Fruit fly (Drosophila melanogaster) whole organism, prepupa: ENCODE data around the gene VhaSFD.

Source experiments
- CG10669 ChIP-seq: fragments of 200-800 bp; sonication (Bioruptor generic); optimal IDR thresholded peaks from 3 replicates; lab custom pipeline; 2018; ENCODE audit warnings: missing biosample characterization, mild to moderate bottlenecking, missing genetic modification characterization, moderate library complexity
- CG11294 ChIP-seq: fragments of 200-800 bp; sonication (Bioruptor generic); IDR thresholded peaks from 2 replicates; pipeline ENCODE4 v1.3.6; 2022; ENCODE audit warnings: missing biosample characterization, missing genetic modification characterization
- CG11762 ChIP-seq: fragments of 200-800 bp; sonication (Bioruptor generic); optimal IDR thresholded peaks from 3 replicates; lab custom pipeline; 2016; ENCODE audit warnings: missing biosample characterization, missing genetic modification characterization; ENCODE audit not compliant: insufficient read depth
- CG11902 ChIP-seq: fragments of 200-800 bp; sonication (Bioruptor generic); optimal IDR thresholded peaks from 3 replicates; lab custom pipeline; 2016; ENCODE audit warnings: missing biosample characterization, missing genetic modification characterization
- CG15336 ChIP-seq: fragments of 200-800 bp; sonication (Bioruptor generic); IDR thresholded peaks from 2 replicates; pipeline ENCODE4 v1.3.6; 2022; ENCODE audit warnings: missing biosample characterization, missing genetic modification characterization
- CG16779 ChIP-seq: fragments of 200-800 bp; sonication (Bioruptor generic); optimal IDR thresholded peaks from 3 replicates; lab custom pipeline; 2017; ENCODE audit warnings: missing biosample characterization, mild to moderate bottlenecking, missing genetic modification characterization
- CG31627 ChIP-seq: fragments of 200-800 bp; sonication (Bioruptor generic); optimal IDR thresholded peaks from 3 replicates; lab custom pipeline; 2016; ENCODE audit warnings: missing biosample characterization, missing genetic modification characterization
- CG32006 ChIP-seq: fragments of 200-800 bp; sonication (Bioruptor generic); optimal IDR thresholded peaks from 3 replicates; lab custom pipeline; 2017; ENCODE audit warnings: missing biosample characterization, mild to moderate bottlenecking, missing genetic modification characterization
- CG3919 ChIP-seq: fragments of 200-800 bp; sonication (Bioruptor generic); optimal IDR thresholded peaks from 3 replicates; lab custom pipeline; 2016; ENCODE audit warnings: missing biosample characterization, missing genetic modification characterization
- CG4318 ChIP-seq: fragments of 200-800 bp; sonication (Bioruptor generic); optimal IDR thresholded peaks from 3 replicates; lab custom pipeline; 2017; ENCODE audit warnings: missing biosample characterization, mild to moderate bottlenecking, missing genetic modification characterization
- CG6163 ChIP-seq: fragments of 200-800 bp; sonication (Bioruptor generic); IDR thresholded peaks from 3 replicates; pipeline ENCODE4 v1.3.6; 2022; ENCODE audit warnings: missing biosample characterization, missing genetic modification characterization
- CG6276 ChIP-seq: fragments of 200-800 bp; sonication (Bioruptor generic); optimal IDR thresholded peaks from 2 replicates; lab custom pipeline; 2017; ENCODE audit warnings: missing biosample characterization, mild to moderate bottlenecking, missing genetic modification characterization
- CG6792 ChIP-seq: fragments of 200-800 bp; sonication (Bioruptor generic); optimal IDR thresholded peaks from 3 replicates; lab custom pipeline; 2016; ENCODE audit warnings: missing biosample characterization, missing genetic modification characterization
- CG6808 ChIP-seq: fragments of 200-800 bp; sonication (Bioruptor generic); optimal IDR thresholded peaks from 3 replicates; lab custom pipeline; 2017; ENCODE audit warnings: missing biosample characterization, missing genetic modification characterization, mild to moderate bottlenecking, moderate library complexity, missing genetic modification reagents
- CG6854 ChIP-seq: fragments of 200-800 bp; sonication (Bioruptor generic); optimal IDR thresholded peaks from 2 replicates; lab custom pipeline; 2017; ENCODE audit warnings: missing biosample characterization, mild to moderate bottlenecking, missing genetic modification characterization
- CG7368 ChIP-seq: fragments of 200-800 bp; sonication (Bioruptor generic); optimal IDR thresholded peaks from 3 replicates; lab custom pipeline; 2016; ENCODE audit warnings: missing biosample characterization, missing genetic modification characterization
- CG8319 ChIP-seq: fragments of 200-800 bp; sonication (Bioruptor generic); optimal IDR thresholded peaks from 3 replicates; lab custom pipeline; 2016; ENCODE audit warnings: missing biosample characterization, missing genetic modification characterization
- CG8632 ChIP-seq: fragments of 200-800 bp; sonication (Bioruptor generic); optimal IDR thresholded peaks from 3 replicates; lab custom pipeline; 2016; ENCODE audit warnings: missing biosample characterization, missing genetic modification characterization
- CG9139 ChIP-seq: fragments of 200-800 bp; sonication (Bioruptor generic); optimal IDR thresholded peaks from 3 replicates; lab custom pipeline; 2017; ENCODE audit warnings: missing biosample characterization, mild to moderate bottlenecking, missing genetic modification characterization
- Eip75B ChIP-seq: fragments of 200-800 bp; sonication (Bioruptor generic); optimal IDR thresholded peaks from 3 replicates; lab custom pipeline; 2016; ENCODE audit warnings: missing biosample characterization, missing genetic modification characterization
- Eip78C ChIP-seq: fragments of 200-800 bp; sonication (Bioruptor generic); peaks from one replicate; lab custom pipeline; 2016; ENCODE audit warnings: missing biosample characterization, missing genetic modification characterization
- Eip93F ChIP-seq: fragments of 200-800 bp; sonication (Bioruptor generic); optimal IDR thresholded peaks from 2 replicates; lab custom pipeline; 2016; ENCODE audit warnings: missing biosample characterization, mild to moderate bottlenecking, missing genetic modification characterization
- Ets21C ChIP-seq: fragments of 200-800 bp; sonication (Bioruptor generic); optimal IDR thresholded peaks from 3 replicates; lab custom pipeline; 2016; ENCODE audit warnings: missing biosample characterization, missing genetic modification characterization
- Ets96B ChIP-seq: fragments of 200-800 bp; optimal IDR thresholded peaks from 2 replicates; lab custom pipeline; 2019; ENCODE audit warnings: missing biosample characterization, mild to moderate bottlenecking, missing genetic modification characterization, moderate library complexity
- Gug ChIP-seq: fragments of 200-800 bp; sonication (Bioruptor generic); IDR thresholded peaks from 2 replicates; pipeline ENCODE4 v1.3.6; 2022; ENCODE audit warnings: missing biosample characterization, missing genetic modification characterization
- Hr39 ChIP-seq: fragments of 200-800 bp; sonication (Bioruptor generic); optimal IDR thresholded peaks from 2 replicates; lab custom pipeline; 2016; ENCODE audit warnings: missing biosample characterization, missing genetic modification characterization
- Hr4 ChIP-seq: fragments of 200-800 bp; sonication (Bioruptor generic); optimal IDR thresholded peaks from 3 replicates; lab custom pipeline; 2016; ENCODE audit warnings: missing biosample characterization, missing genetic modification characterization
- OdsH ChIP-seq: fragments of 200-800 bp; sonication (Bioruptor generic); optimal IDR thresholded peaks from 3 replicates; lab custom pipeline; 2016; ENCODE audit warnings: missing biosample characterization, missing genetic modification characterization
- Smox ChIP-seq: fragments of 200-800 bp; sonication (Bioruptor generic); optimal IDR thresholded peaks from 3 replicates; lab custom pipeline; 2016; ENCODE audit warnings: missing biosample characterization, missing genetic modification characterization
- Sox102F ChIP-seq: fragments of 200-800 bp; sonication (Bioruptor generic); optimal IDR thresholded peaks from 2 replicates; lab custom pipeline; 2016; ENCODE audit warnings: missing biosample characterization, mild to moderate bottlenecking, missing genetic modification characterization
- Sox14 ChIP-seq: fragments of 200-800 bp; sonication (Bioruptor generic); optimal IDR thresholded peaks from 3 replicates; lab custom pipeline; 2016; ENCODE audit warnings: missing biosample characterization, missing genetic modification characterization
- Sox15 ChIP-seq: fragments of 200-800 bp; sonication (Bioruptor generic); optimal IDR thresholded peaks from 3 replicates; lab custom pipeline; 2016; ENCODE audit warnings: missing biosample characterization, missing genetic modification characterization
- achi ChIP-seq: fragments of 200-800 bp; sonication (Bioruptor generic); optimal IDR thresholded peaks from 3 replicates; lab custom pipeline; 2016; ENCODE audit warnings: missing biosample characterization, missing genetic modification characterization
- acj6 ChIP-seq: fragments of 200-800 bp; sonication (Bioruptor generic); optimal IDR thresholded peaks from 3 replicates; lab custom pipeline; 2016; ENCODE audit warnings: missing biosample characterization, missing genetic modification characterization
- dac ChIP-seq: fragments of 200-800 bp; sonication (Bioruptor generic); optimal IDR thresholded peaks from 2 replicates; lab custom pipeline; 2017; ENCODE audit warnings: missing biosample characterization, mild to moderate bottlenecking, missing genetic modification characterization
- fkh ChIP-seq: fragments of 200-800 bp; sonication (Bioruptor generic); optimal IDR thresholded peaks from 3 replicates; lab custom pipeline; 2017; ENCODE audit warnings: missing biosample characterization, mild to moderate bottlenecking, missing genetic modification characterization, moderate library complexity
- lz ChIP-seq: fragments of 200-800 bp; sonication (Bioruptor generic); optimal IDR thresholded peaks from 3 replicates; lab custom pipeline; 2016; ENCODE audit warnings: missing biosample characterization, missing genetic modification characterization
- pdm3 ChIP-seq: fragments of 200-800 bp; sonication (Bioruptor generic); optimal IDR thresholded peaks from 3 replicates; lab custom pipeline; 2016; ENCODE audit warnings: missing biosample characterization, missing genetic modification characterization
- salr ChIP-seq, 2 experiments: fragments of 200-800 bp; sonication (Bioruptor generic); optimal IDR thresholded peaks; 3 replicates each; lab custom pipeline; 2016 to 2018; ENCODE audit warnings: missing biosample characterization in 2 of 2, missing genetic modification characterization in 2 of 2, mild to moderate bottlenecking in 1 of 2
- svp ChIP-seq: fragments of 200-800 bp; sonication (Bioruptor generic); peaks from one replicate; lab custom pipeline; 2016; ENCODE audit warnings: missing biosample characterization, missing genetic modification characterization
- topi ChIP-seq: fragments of 200-800 bp; sonication (Bioruptor generic); optimal IDR thresholded peaks from 3 replicates; lab custom pipeline; 2016; ENCODE audit warnings: missing biosample characterization, missing genetic modification characterization
- vri ChIP-seq: fragments of 200-800 bp; sonication (Bioruptor generic); optimal IDR thresholded peaks from 3 replicates; lab custom pipeline; 2016; ENCODE audit warnings: missing biosample characterization, mild to moderate bottlenecking, missing genetic modification characterization

The VhaSFD gene

DNA sequence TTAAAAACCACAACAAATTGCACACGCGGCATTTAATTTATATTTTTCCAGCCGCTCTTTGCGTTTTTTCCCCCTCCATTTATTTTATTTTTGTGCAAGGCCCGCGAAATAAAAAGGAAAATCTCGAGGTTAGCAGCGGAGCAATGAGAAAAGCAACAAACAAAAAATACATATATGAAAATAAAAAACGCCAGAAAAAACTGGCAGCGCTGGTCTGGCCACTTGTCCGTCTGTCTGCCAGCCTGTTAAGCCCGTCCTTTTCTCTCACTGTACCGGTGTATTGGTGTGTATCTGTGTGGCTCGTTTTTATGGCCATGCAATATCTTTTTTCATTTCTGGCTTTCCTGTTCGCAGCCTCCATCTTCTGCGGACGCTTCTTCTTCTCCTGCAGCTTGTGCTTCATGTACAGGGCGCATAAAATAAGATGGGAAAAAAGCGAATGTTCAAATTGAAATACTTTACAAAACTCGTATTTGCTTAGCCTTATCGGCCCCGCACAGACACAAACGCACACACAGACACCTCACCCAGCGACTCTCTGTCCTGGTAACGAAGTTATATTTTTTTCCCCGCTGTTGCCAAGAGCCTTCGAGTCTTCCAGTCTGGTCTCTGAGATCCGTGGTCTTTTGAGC is 41.1 kb downstream of the VhaSFD start (continued):
- peak; percentile 55 for TF ChIP-seq Ets96B (tag; lab: Kevin White, UChicago)
- TF ChIP-seq lz (GFP tag; lab: Kevin White, UChicago) = peak; percentile 28
- TF ChIP-seq CG8319 (GFP tag; lab: Kevin White, UChicago) = peak; percentile 28
- peak; percentile 29 for TF ChIP-seq topi (GFP tag; lab: Kevin White, UChicago)
- no peak for TF ChIP-seq CG4318 (GFP tag; lab: Kevin White, UChicago)
- TF ChIP-seq Eip93F (GFP tag; lab: Kevin White, UChicago) = no peak
- TF ChIP-seq dac (GFP tag; lab: Kevin White, UChicago) = peak; percentile 50
- TF ChIP-seq Hr4 (GFP tag; lab: Kevin White, UChicago) = peak; percentile 47
- peak; percentile 18 for TF ChIP-seq Hr39 (GFP tag; lab: Kevin White, UChicago)
- peak; percentile 17 for TF ChIP-seq acj6 (GFP tag; lab: Kevin White, UChicago)
- peak; percentile 83 for TF ChIP-seq CG6808 (GFP tag; lab: Kevin White, UChicago)
- TF ChIP-seq OdsH = peak; percentile 17
- no peak for TF ChIP-seq Sox15 (GFP tag; lab: Kevin White, UChicago)
- peak; percentile 82 for TF ChIP-seq CG6854
- peak; percentile 80 for TF ChIP-seq CG6163 (GFP tag; lab: Robert Waterston, UW)
- peak; percentile 84 for TF ChIP-seq CG9139 (GFP tag; lab: Kevin White, UChicago)
- peak; percentile 23 for TF ChIP-seq CG7368 (GFP tag; lab: Kevin White, UChicago)
- TF ChIP-seq Sox102F = peak; percentile 59
- no peak for TF ChIP-seq CG11762 (GFP tag; lab: Kevin White, UChicago)
- TF ChIP-seq svp (GFP tag; lab: Kevin White, UChicago) = peak; percentile 64
- peak; percentile 41; the same call in 1 of the 2 replicates for TF ChIP-seq Gug
- TF ChIP-seq CG15336 = peak; percentile 79
- peak; percentile 57 for TF ChIP-seq CG10669 (GFP tag; lab: Kevin White, UChicago)

dm6 chr2L:16685612-16685912 is 42.1 kb downstream of the VhaSFD start:
- TF ChIP-seq achi (no peak), Eip75B (GFP tag; lab: Kevin White, UChicago) (no peak), CG4318 (GFP tag; lab: Kevin White, UChicago) (no peak), Smox (no peak), Hr4 (GFP tag; lab: Kevin White, UChicago) (no peak), topi (GFP tag; lab: Kevin White, UChicago) (no peak), Hr39 (GFP tag; lab: Kevin White, UChicago) (no peak), fkh (GFP tag; lab: Kevin White, UChicago) (no peak), CG8319 (GFP tag; lab: Kevin White, UChicago) (no peak), Sox102F (no peak), CG6276 (GFP tag; lab: Kevin White, UChicago) (no peak), Ets21C (no peak), CG9139 (GFP tag; lab: Kevin White, UChicago) (no peak), CG31627 (GFP tag; lab: Kevin White, UChicago) (no peak), acj6 (GFP tag; lab: Kevin White, UChicago) (no peak), CG7368 (GFP tag; lab: Kevin White, UChicago) (no peak), Eip78C (GFP tag; lab: Kevin White, UChicago) (no peak), CG11902 (GFP tag; lab: Kevin White, UChicago) (no peak), dac (GFP tag; lab: Kevin White, UChicago) (no peak), Sox15 (GFP tag; lab: Kevin White, UChicago) (no peak)

- TF ChIP-seq fkh (GFP tag; lab: Kevin White, UChicago) = no peak
- peak; percentile 54 for TF ChIP-seq CG6163 (GFP tag; lab: Robert Waterston, UW)
- peak; percentile 49 for TF ChIP-seq CG11294 (GFP tag; lab: Robert Waterston, UW)
- peak; percentile 21 for TF ChIP-seq lz (GFP tag; lab: Kevin White, UChicago)
- TF ChIP-seq CG15336 = peak; percentile 63
- peak; percentile 9 for TF ChIP-seq CG6854
- TF ChIP-seq CG6276 (GFP tag; lab: Kevin White, UChicago) = peak; percentile 79
- peak; percentile 66 for TF ChIP-seq pdm3 (GFP tag; lab: Kevin White, UChicago)
- no peak for TF ChIP-seq CG31627 (GFP tag; lab: Kevin White, UChicago)
- peak; percentile 66 for TF ChIP-seq CG4318 (GFP tag; lab: Kevin White, UChicago)
- no peak for TF ChIP-seq Sox14 (GFP tag; lab: Kevin White, UChicago)
- TF ChIP-seq Ets96B (tag; lab: Kevin White, UChicago) = peak; percentile 85
- TF ChIP-seq OdsH = peak; percentile 85
- peak; percentile 85 for TF ChIP-seq acj6 (GFP tag; lab: Kevin White, UChicago)
- TF ChIP-seq CG6792 (GFP tag; lab: Kevin White, UChicago) = peak; percentile 82
- peak in 1 of 2 experiments; percentile 89 for TF ChIP-seq salr (GFP tag; optimal IDR thresholded peaks at IDR 0.05; lab: Kevin White, UChicago)
- TF ChIP-seq Ets21C = no peak
- TF ChIP-seq achi = peak; percentile 85
- TF ChIP-seq CG16779 (tag; lab: Kevin White, UChicago) = peak; percentile 73
- TF ChIP-seq CG3919 (GFP tag; lab: Kevin White, UChicago) = peak; percentile 81
- no peak for TF ChIP-seq Hr39 (GFP tag; lab: Kevin White, UChicago)
- peak; percentile 79 for TF ChIP-seq svp (GFP tag; lab: Kevin White, UChicago)
- TF ChIP-seq CG32006 = peak; percentile 87
- TF ChIP-seq CG8632 = peak; percentile 87
- peak; percentile 65 for TF ChIP-seq Sox15 (GFP tag; lab: Kevin White, UChicago)
- peak; percentile 70 for TF ChIP-seq Hr4 (GFP tag; lab: Kevin White, UChicago)
- TF ChIP-seq Eip78C (GFP tag; lab: Kevin White, UChicago) = peak; percentile 93
- peak; percentile 0 for TF ChIP-seq vri (GFP tag; lab: Kevin White, UChicago)
Observed at dm6 chr2L:16684908-16685611, 42.6 kb downstream of the VhaSFD start.
